Worm (Caenorhabditis elegans): ENCODE results near the gene hsd-3.

Gene hsd-3

DNA sequence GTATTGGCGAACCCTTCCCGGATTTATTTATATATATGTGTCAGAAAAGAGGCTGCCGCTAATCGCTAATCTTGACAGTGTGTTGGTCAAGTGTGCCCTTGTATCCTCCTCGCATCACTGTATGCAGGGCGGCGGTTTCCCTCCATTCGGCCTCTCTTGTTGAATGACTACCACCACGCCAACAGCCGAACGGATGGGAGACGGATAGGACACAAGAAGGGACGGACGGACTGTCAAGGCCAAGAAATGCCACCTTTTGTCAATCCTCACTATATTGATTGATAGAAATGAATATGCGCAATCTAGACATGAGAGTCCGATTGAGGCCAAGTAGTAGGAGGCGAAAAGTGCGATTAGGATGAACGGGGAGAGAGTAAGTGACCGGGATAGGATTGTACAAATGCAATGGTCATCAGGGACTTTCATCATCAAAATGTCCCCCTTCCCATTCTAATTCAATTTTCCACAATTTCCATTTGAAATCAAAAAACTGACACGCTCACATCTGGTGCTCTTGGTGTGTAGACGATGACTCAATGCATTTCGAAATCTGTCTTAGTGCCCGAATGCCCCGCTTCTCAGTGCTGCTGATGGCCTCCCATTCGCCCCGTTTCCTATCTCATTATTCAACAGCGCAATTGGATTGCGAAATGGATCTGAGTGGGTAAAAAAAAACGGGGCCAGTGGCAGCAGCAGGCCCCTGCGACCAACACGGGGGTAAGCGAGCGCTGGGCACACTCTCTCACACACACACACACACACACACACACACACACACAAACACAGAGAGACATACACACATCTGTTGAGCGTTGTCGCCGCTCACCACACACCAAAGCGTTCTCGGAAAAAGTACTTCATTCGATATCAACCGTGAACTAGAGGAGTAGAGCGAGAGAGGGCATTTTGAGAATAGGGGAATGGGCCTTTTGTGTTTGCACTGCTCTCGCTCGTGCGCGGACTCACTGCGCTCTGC, 47.1 kb upstream of the hsd-3 start:
- TF ChIP-seq lin-13 (tag; optimal IDR thresholded peaks at IDR 0.05) (no peak), nhr-76 (tag; optimal IDR thresholded peaks at IDR 0.05) (no peak), drap-1 (GFP tag; optimal IDR thresholded peaks at IDR 0.05) (peak; percentile 8), ham-2 (GFP tag; optimal IDR thresholded peaks at IDR 0.05) (peak; percentile 97), ces-1 (GFP tag; optimal IDR thresholded peaks at IDR 0.05) (peak; percentile 80), lsy-2 (tag; optimal IDR thresholded peaks at IDR 0.05) (peak; percentile 0), M03D4.4 (tag; optimal IDR thresholded peaks at IDR 0.05) (peak; percentile 71), ceh-39 (tag; optimal IDR thresholded peaks at IDR 0.05) (no peak), pha-4 (tag; optimal IDR thresholded peaks at IDR 0.05) (peak; percentile 79), cnd-1 (tag; optimal IDR thresholded peaks at IDR 0.05) (peak; percentile 42), nhr-237 (tag; optimal IDR thresholded peaks at IDR 0.05) (peak; percentile 22), unc-39 (tag; optimal IDR thresholded peaks at IDR 0.05) (no peak), mab-5 (tag; optimal IDR thresholded peaks at IDR 0.05) (no peak), ceh-43 (GFP tag; optimal IDR thresholded peaks at IDR 0.05) (no peak), blmp-1 (tag; optimal IDR thresholded peaks at IDR 0.05) (no peak), sptf-1 (tag; optimal IDR thresholded peaks at IDR 0.05) (peak; percentile 55), unc-120 (tag; optimal IDR thresholded peaks at IDR 0.05; ENCODE audit: poor library complexity, severe bottlenecking) (peak; percentile 58), elt-3 (tag; optimal IDR thresholded peaks at IDR 0.05) (no peak), nhr-28 (tag; optimal IDR thresholded peaks at IDR 0.05) (no peak), tbx-8 (GFP tag; optimal IDR thresholded peaks at IDR 0.05) (no peak), bed-3 (GFP tag; optimal IDR thresholded peaks at IDR 0.05) (no peak), ztf-11 (tag; optimal IDR thresholded peaks at IDR 0.05) (no peak), unc-62 (GFP tag; optimal IDR thresholded peaks at IDR 0.05) (peak; percentile 45), snpc-4 (tag; optimal IDR thresholded peaks at IDR 0.05) (no peak), elt-1 (tag; optimal IDR thresholded peaks at IDR 0.05; ENCODE audit: borderline replicate concordance, insufficient read depth) (no peak), mls-2 (tag; optimal IDR thresholded peaks at IDR 0.05) (peak; percentile 21), ceh-83 (GFP tag; optimal IDR thresholded peaks at IDR 0.05) (no peak), hlh-1 (tag; optimal IDR thresholded peaks at IDR 0.05) (no peak), nhr-2 (tag; optimal IDR thresholded peaks at IDR 0.05) (peak; percentile 97), nhr-12 (tag; optimal IDR thresholded peaks at IDR 0.05) (no peak), lin-32 (GFP tag; optimal IDR thresholded peaks at IDR 0.05) (peak; percentile 7), sem-2 (GFP tag; optimal IDR thresholded peaks at IDR 0.05) (no peak), flh-1 (GFP tag; optimal IDR thresholded peaks at IDR 0.05) (no peak), zip-8 (tag; optimal IDR thresholded peaks at IDR 0.05) (no peak), mep-1 (tag; optimal IDR thresholded peaks at IDR 0.05) (peak; percentile 9)

DNA sequence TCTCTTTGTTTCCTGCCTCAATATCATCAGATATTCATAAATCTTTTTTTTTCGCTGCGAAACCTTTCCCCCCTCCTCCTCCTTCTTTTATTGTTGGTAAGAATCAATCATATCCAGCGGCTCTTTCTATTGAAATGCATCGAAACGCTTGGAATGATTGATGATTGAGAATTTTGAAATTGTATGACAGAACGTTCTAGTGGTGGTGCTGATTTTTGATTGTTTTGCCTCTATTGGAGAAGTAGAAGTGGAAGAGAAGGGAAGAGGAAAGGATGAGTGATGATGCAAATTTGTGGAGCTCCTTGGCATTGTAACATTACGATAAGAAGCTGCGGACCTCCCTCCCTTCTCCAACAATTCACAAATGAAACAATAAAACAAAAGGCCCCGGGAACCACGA, 43.5 kb upstream of the hsd-3 start:
- TF ChIP-seq unc-62 (GFP tag; optimal IDR thresholded peaks at IDR 0.05) = peak; percentile 90
- TF ChIP-seq unc-120 (tag; optimal IDR thresholded peaks at IDR 0.05; ENCODE audit: poor library complexity, severe bottlenecking) = peak; percentile 60
- TF ChIP-seq ztf-11 (tag; optimal IDR thresholded peaks at IDR 0.05) = no peak
- TF ChIP-seq tbx-8 (GFP tag; optimal IDR thresholded peaks at IDR 0.05) = no peak

DNA sequence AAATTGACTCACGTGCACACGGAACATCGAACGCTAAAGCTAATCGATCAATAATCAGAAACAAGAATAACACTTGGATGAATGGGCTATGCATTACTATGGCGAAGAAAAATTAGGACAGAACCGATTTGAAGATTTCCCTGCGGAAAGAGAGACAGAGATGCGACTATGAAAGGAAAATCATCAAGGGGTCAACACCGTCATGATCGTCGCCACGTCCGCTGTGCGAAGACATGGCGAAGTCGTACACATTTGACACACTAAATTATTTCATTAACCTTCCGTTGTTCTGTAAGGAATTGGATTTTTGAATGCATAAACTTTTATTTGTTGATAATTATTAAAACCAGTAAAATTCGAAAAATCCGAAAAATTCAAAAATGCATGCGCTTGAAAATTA, 39.9 kb upstream of the hsd-3 start, which contains the start of gene M03F4.6:
Gene M03F4.6 (minus strand): TSS at position 101 of the 400 bp plus-strand sequence.
- TF ChIP-seq unc-62 (GFP tag; optimal IDR thresholded peaks at IDR 0.05) (no peak), nhr-28 (tag; optimal IDR thresholded peaks at IDR 0.05) (no peak), zip-8 (tag; optimal IDR thresholded peaks at IDR 0.05) (no peak), lin-32 (GFP tag; optimal IDR thresholded peaks at IDR 0.05) (no peak), lin-13 (tag; optimal IDR thresholded peaks at IDR 0.05) (no peak), snpc-4 (tag; optimal IDR thresholded peaks at IDR 0.05) (no peak), ham-2 (GFP tag; optimal IDR thresholded peaks at IDR 0.05) (no peak), nhr-2 (tag; optimal IDR thresholded peaks at IDR 0.05) (no peak), hlh-1 (tag; optimal IDR thresholded peaks at IDR 0.05) (no peak), cnd-1 (tag; optimal IDR thresholded peaks at IDR 0.05) (no peak), nhr-237 (tag; optimal IDR thresholded peaks at IDR 0.05) (no peak)

Data from whole organism, mixed stage, embryonic.